1 fruit fly cellular context compared by ENCODE assay signal in the genomic region with DNA sequence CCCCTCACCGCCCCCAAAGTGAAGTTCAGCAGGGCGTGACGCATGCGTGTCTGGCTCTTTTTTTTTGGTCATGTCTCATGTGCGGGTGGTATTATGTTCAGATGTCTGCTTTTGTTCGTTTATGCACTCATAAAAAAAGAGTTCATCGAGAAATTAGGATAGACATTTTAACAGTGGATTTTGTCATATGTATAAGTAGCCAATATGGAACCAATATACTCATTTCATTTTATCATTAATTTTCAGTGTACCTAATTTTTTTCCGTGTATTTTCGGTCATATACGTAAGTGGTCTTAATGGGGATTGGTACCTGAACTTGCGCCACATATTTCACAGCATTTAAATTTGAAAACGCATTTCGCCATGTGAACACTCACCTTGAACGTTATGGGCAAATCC.
TF ChIP-seq lines count a peak whose summit lies in the region.

No protein-coding gene starts in this region.

TF ChIP-seq in whole organism, embryonic, 481 proteins besides CTCF, POLR2A, EP300 and RAD21 (continued from another document and continues in another):
- peak; percentile 68 for TF ChIP-seq tin (GFP tag; optimal IDR thresholded peaks at IDR 0.05; lab: Kevin White, UChicago)
- TF ChIP-seq prd (optimal IDR thresholded peaks at IDR 0.05; lab: Kevin White, UChicago) = no peak
- peak; percentile 65; the same call in 2 of the 3 replicates for TF ChIP-seq prd (GFP tag; IDR thresholded peaks at IDR 0.05; lab: Robert Waterston, UW)
- no peak for TF ChIP-seq YL-1 (GFP tag; optimal IDR thresholded peaks at IDR 0.05; lab: Kevin White, UChicago)
- no peak for TF ChIP-seq Mad (GFP tag; optimal IDR thresholded peaks at IDR 0.05; lab: Kevin White, UChicago)
- TF ChIP-seq Hr39 (optimal IDR thresholded peaks at IDR 0.05; lab: Kevin White, UChicago) = no peak
- peak; percentile 16 for TF ChIP-seq Dad (GFP tag; optimal IDR thresholded peaks at IDR 0.05; lab: Kevin White, UChicago)
- no peak for TF ChIP-seq Neu2 (GFP tag; optimal IDR thresholded peaks at IDR 0.05; lab: Kevin White, UChicago; ENCODE audit: borderline replicate concordance)
- TF ChIP-seq Atf3 (GFP tag; optimal IDR thresholded peaks at IDR 0.05; lab: Kevin White, UChicago) = no peak
- peak; percentile 4 for TF ChIP-seq Myb (GFP tag; optimal IDR thresholded peaks at IDR 0.05; lab: Kevin White, UChicago)
- peak; percentile 44 for TF ChIP-seq az2 (GFP tag; optimal IDR thresholded peaks at IDR 0.05; lab: Kevin White, UChicago)
- TF ChIP-seq CG4617 (GFP tag; optimal IDR thresholded peaks at IDR 0.05; lab: Kevin White, UChicago; ENCODE audit: borderline replicate concordance) = no peak
- TF ChIP-seq CG31365 (tag; optimal IDR thresholded peaks at IDR 0.05; lab: Kevin White, UChicago) = peak; percentile 15
- no peak for TF ChIP-seq tup (GFP tag; optimal IDR thresholded peaks at IDR 0.05; lab: Kevin White, UChicago)
- TF ChIP-seq gro (GFP tag; optimal IDR thresholded peaks at IDR 0.05; lab: Kevin White, UChicago) = no peak
- TF ChIP-seq B-H1 (GFP tag; IDR thresholded peaks at IDR 0.05; lab: Robert Waterston, UW) = peak; percentile 74
- peak; percentile 30 for TF ChIP-seq CG18476 (GFP tag; optimal IDR thresholded peaks at IDR 0.05; lab: Kevin White, UChicago)
- TF ChIP-seq ab (GFP tag; optimal IDR thresholded peaks at IDR 0.05; lab: Kevin White, UChicago) = no peak
- peak; percentile 7 for TF ChIP-seq shn (GFP tag; optimal IDR thresholded peaks at IDR 0.05; lab: Kevin White, UChicago)
- TF ChIP-seq CG4424 (GFP tag; optimal IDR thresholded peaks at IDR 0.05; lab: Kevin White, UChicago) = peak; percentile 66
- no peak for TF ChIP-seq Bgb (GFP tag; IDR thresholded peaks at IDR 0.05; lab: Robert Waterston, UW; ENCODE audit: partially characterized antibody)
- TF ChIP-seq Trl (optimal IDR thresholded peaks at IDR 0.05; lab: Kevin White, UChicago) = no peak
- TF ChIP-seq Trl (GFP tag; optimal IDR thresholded peaks at IDR 0.05; lab: Kevin White, UChicago) = peak; percentile 3
- TF ChIP-seq Blimp-1 (GFP tag; optimal IDR thresholded peaks at IDR 0.05; lab: Kevin White, UChicago) = peak; percentile 78
- no peak for TF ChIP-seq Sin3A (optimal IDR thresholded peaks at IDR 0.05; lab: Kevin White, UChicago)
- peak; percentile 67 for TF ChIP-seq Sox102F (GFP tag; optimal IDR thresholded peaks at IDR 0.05; lab: Kevin White, UChicago)
- peak; percentile 70 for TF ChIP-seq Spps (tag; optimal IDR thresholded peaks at IDR 0.05; lab: Kevin White, UChicago)
- TF ChIP-seq luna (GFP tag; optimal IDR thresholded peaks at IDR 0.05; lab: Kevin White, UChicago) = no peak
- no peak for TF ChIP-seq Atf-2 (GFP tag; optimal IDR thresholded peaks at IDR 0.05; lab: Kevin White, UChicago)
- TF ChIP-seq Lim3 (GFP tag; IDR thresholded peaks at IDR 0.05; lab: Robert Waterston, UW) = no peak
- no peak for TF ChIP-seq Tbp (GFP tag; optimal IDR thresholded peaks at IDR 0.05; lab: Kevin White, UChicago)
- TF ChIP-seq kah (GFP tag; optimal IDR thresholded peaks at IDR 0.05; lab: Kevin White, UChicago) = peak; percentile 25
- no peak for TF ChIP-seq Hey (tag; optimal IDR thresholded peaks at IDR 0.05; lab: Kevin White, UChicago)
- no peak for TF ChIP-seq CG7928 (GFP tag; optimal IDR thresholded peaks at IDR 0.05; lab: Kevin White, UChicago)
- peak; percentile 35 for TF ChIP-seq CG10209 (GFP tag; optimal IDR thresholded peaks at IDR 0.05; lab: Kevin White, UChicago)
- TF ChIP-seq CG2712 (tag; optimal IDR thresholded peaks at IDR 0.05; lab: Kevin White, UChicago) = peak; percentile 73
- TF ChIP-seq Eip74EF (GFP tag; optimal IDR thresholded peaks at IDR 0.05; lab: Kevin White, UChicago) = peak in 1 of 2 experiments; percentile 40
- no peak for TF ChIP-seq hkb (optimal IDR thresholded peaks at IDR 0.05; lab: Kevin White, UChicago)
- peak; percentile 89 for TF ChIP-seq hkb (GFP tag; IDR thresholded peaks at IDR 0.05; lab: Robert Waterston, UW)
- TF ChIP-seq gsb-n (tag; optimal IDR thresholded peaks at IDR 0.05; lab: Kevin White, UChicago) = peak; percentile 20
- peak; percentile 30; the same call in 1 of the 2 replicates for TF ChIP-seq onecut (GFP tag; IDR thresholded peaks at IDR 0.05; lab: Robert Waterston, UW)
- peak; percentile 29 for TF ChIP-seq CG12769 (tag; optimal IDR thresholded peaks at IDR 0.05; lab: Kevin White, UChicago)
- no peak for TF ChIP-seq Nf-YB (GFP tag; optimal IDR thresholded peaks at IDR 0.05; lab: Kevin White, UChicago)
- 0 out of 3 replicates have a peak, but pooled peaks have one; percentile 22 for TF ChIP-seq gce (GFP tag; IDR thresholded peaks at IDR 0.05; lab: Robert Waterston, UW)
- peak; percentile 33 for TF ChIP-seq Chrac-16 (GFP tag; optimal IDR thresholded peaks at IDR 0.05; lab: Kevin White, UChicago)
- TF ChIP-seq lov (optimal IDR thresholded peaks at IDR 0.05; lab: Kevin White, UChicago) = no peak
- TF ChIP-seq lov (GFP tag; IDR thresholded peaks at IDR 0.05; lab: Robert Waterston, UW) = peak; percentile 73; the same call in 1 of the 3 replicates
- TF ChIP-seq Lhr (GFP tag; optimal IDR thresholded peaks at IDR 0.05; lab: Kevin White, UChicago) = no peak
- peak; percentile 44 for TF ChIP-seq CG5180 (GFP tag; optimal IDR thresholded peaks at IDR 0.05; lab: Kevin White, UChicago)
- no peak for TF ChIP-seq pita (GFP tag; optimal IDR thresholded peaks at IDR 0.05; lab: Kevin White, UChicago)
- no peak for TF ChIP-seq pan (optimal IDR thresholded peaks at IDR 0.05; lab: Kevin White, UChicago)
- peak in 1 of 2 experiments; percentile 83 for TF ChIP-seq pan (GFP tag; optimal IDR thresholded peaks at IDR 0.05 in 1 of 2, IDR thresholded peaks at IDR 0.05 in 1 of 2)
- TF ChIP-seq CG8290 (GFP tag; optimal IDR thresholded peaks at IDR 0.05; lab: Kevin White, UChicago) = no peak
- TF ChIP-seq CG8290 (tag; optimal IDR thresholded peaks at IDR 0.05; lab: Kevin White, UChicago) = no peak
- no peak for TF ChIP-seq CG12236 (GFP tag; optimal IDR thresholded peaks at IDR 0.05; lab: Kevin White, UChicago)
- TF ChIP-seq CG17829 (tag; optimal IDR thresholded peaks at IDR 0.05; lab: Kevin White, UChicago) = peak; percentile 41
- TF ChIP-seq slou (GFP tag; optimal IDR thresholded peaks at IDR 0.05; lab: Kevin White, UChicago) = no peak
- TF ChIP-seq ap (GFP tag; IDR thresholded peaks at IDR 0.05; lab: Robert Waterston, UW) = peak; percentile 61
- peak; percentile 14 for TF ChIP-seq ewg (GFP tag; optimal IDR thresholded peaks at IDR 0.05; lab: Kevin White, UChicago)
- TF ChIP-seq CG11456 (GFP tag; IDR thresholded peaks at IDR 0.05; lab: Robert Waterston, UW) = peak; percentile 63; the same call in 1 of the 3 replicates
- peak; percentile 1 for TF ChIP-seq Mes4 (GFP tag; optimal IDR thresholded peaks at IDR 0.05; lab: Kevin White, UChicago)
- TF ChIP-seq CG11723 (GFP tag; optimal IDR thresholded peaks at IDR 0.05; lab: Kevin White, UChicago) = no peak
- TF ChIP-seq CG14050 (GFP tag; IDR thresholded peaks at IDR 0.05; lab: Robert Waterston, UW) = peak; percentile 61
- peak; percentile 68; the same call in 2 of the 3 replicates for TF ChIP-seq so (GFP tag; IDR thresholded peaks at IDR 0.05; lab: Robert Waterston, UW)
- no peak for TF ChIP-seq bbx (GFP tag; IDR thresholded peaks at IDR 0.05; lab: Robert Waterston, UW; ENCODE audit: partially characterized antibody)
- peak; percentile 55; the same call in 1 of the 2 replicates for TF ChIP-seq CG32767 (GFP tag; IDR thresholded peaks at IDR 0.05; lab: Robert Waterston, UW)
- peak; percentile 50 for TF ChIP-seq CG3847 (GFP tag; IDR thresholded peaks at IDR 0.05; lab: Robert Waterston, UW)
- TF ChIP-seq CG33557 (GFP tag; optimal IDR thresholded peaks at IDR 0.05; lab: Kevin White, UChicago) = peak; percentile 3
- TF ChIP-seq CG6683 (GFP tag; optimal IDR thresholded peaks at IDR 0.05; lab: Kevin White, UChicago) = no peak
- TF ChIP-seq ERR (GFP tag; optimal IDR thresholded peaks at IDR 0.05; lab: Kevin White, UChicago) = no peak
- TF ChIP-seq schlank (tag; optimal IDR thresholded peaks at IDR 0.05; lab: Kevin White, UChicago) = no peak
- TF ChIP-seq CG14014 (GFP tag; IDR thresholded peaks at IDR 0.05; lab: Robert Waterston, UW) = peak; percentile 72; the same call in 1 of the 2 replicates
- TF ChIP-seq CG10654 (GFP tag; optimal IDR thresholded peaks at IDR 0.05; lab: Kevin White, UChicago) = peak; percentile 49
- TF ChIP-seq ftz-f1 (GFP tag; optimal IDR thresholded peaks at IDR 0.05; lab: Kevin White, UChicago) = no peak
- TF ChIP-seq CG6791 (GFP tag; IDR thresholded peaks at IDR 0.05; lab: Robert Waterston, UW; ENCODE audit: partially characterized antibody) = no peak
- no peak for TF ChIP-seq jumu (GFP tag; optimal IDR thresholded peaks at IDR 0.05; lab: Kevin White, UChicago)
- peak; percentile 71 for TF ChIP-seq H2.0 (GFP tag; IDR thresholded peaks at IDR 0.05; lab: Robert Waterston, UW)
- peak; percentile 39 for TF ChIP-seq salm (tag; optimal IDR thresholded peaks at IDR 0.05; lab: Kevin White, UChicago)
- TF ChIP-seq CG8281 (tag; optimal IDR thresholded peaks at IDR 0.05; lab: Kevin White, UChicago) = peak; percentile 13
- no peak for TF ChIP-seq Kr (GFP tag; optimal IDR thresholded peaks at IDR 0.05; lab: Kevin White, UChicago)
- 0 out of 2 replicates have a peak, but pooled peaks have one; percentile 19 for TF ChIP-seq sens-2 (GFP tag; IDR thresholded peaks at IDR 0.05; lab: Robert Waterston, UW)
- TF ChIP-seq CG17359 (tag; optimal IDR thresholded peaks at IDR 0.05; lab: Kevin White, UChicago) = peak; percentile 84
- TF ChIP-seq knrl (GFP tag; IDR thresholded peaks at IDR 0.05; lab: Robert Waterston, UW; ENCODE audit: partially characterized antibody) = no peak
- TF ChIP-seq CG15514 (GFP tag; optimal IDR thresholded peaks at IDR 0.05; lab: Kevin White, UChicago) = peak; percentile 27
- TF ChIP-seq mam (GFP tag; optimal IDR thresholded peaks at IDR 0.05; lab: Kevin White, UChicago) = peak; percentile 54
- no peak for TF ChIP-seq CG6765 (GFP tag; optimal IDR thresholded peaks at IDR 0.05; lab: Kevin White, UChicago)
- no peak for TF ChIP-seq Deaf1 (tag; optimal IDR thresholded peaks at IDR 0.05; lab: Kevin White, UChicago)
- peak; percentile 52 for TF ChIP-seq D19A (tag; optimal IDR thresholded peaks at IDR 0.05; lab: Kevin White, UChicago)
- no peak for TF ChIP-seq Doc3 (GFP tag; IDR thresholded peaks at IDR 0.05; lab: Robert Waterston, UW; ENCODE audit: partially characterized antibody)
- no peak for TF ChIP-seq Usf (GFP tag; optimal IDR thresholded peaks at IDR 0.05; lab: Kevin White, UChicago)
- TF ChIP-seq CG12659 (GFP tag; optimal IDR thresholded peaks at IDR 0.05; lab: Kevin White, UChicago) = peak; percentile 7
- TF ChIP-seq Dip2 (GFP tag; IDR thresholded peaks at IDR 0.05; lab: Robert Waterston, UW) = no peak
- TF ChIP-seq da (GFP tag; optimal IDR thresholded peaks at IDR 0.05; lab: Kevin White, UChicago) = no peak
- peak; percentile 38 for TF ChIP-seq Six4 (GFP tag; optimal IDR thresholded peaks at IDR 0.05; lab: Kevin White, UChicago)
- peak; percentile 63 for TF ChIP-seq ssp (GFP tag; IDR thresholded peaks at IDR 0.05; lab: Robert Waterston, UW)
- no peak for TF ChIP-seq CG14860 (GFP tag; IDR thresholded peaks at IDR 0.05; lab: Robert Waterston, UW; ENCODE audit: partially characterized antibody)
- TF ChIP-seq GATAe (GFP tag; conservative IDR thresholded peaks at IDR 0.05; lab: Robert Waterston, UW) = no peak
- no peak for TF ChIP-seq CG4282 (GFP tag; optimal IDR thresholded peaks at IDR 0.05; lab: Kevin White, UChicago)
- peak; percentile 69; the same call in 1 of the 3 replicates for TF ChIP-seq CG2199 (GFP tag; IDR thresholded peaks at IDR 0.05; lab: Robert Waterston, UW)
- no peak for TF ChIP-seq CG13287 (GFP tag; IDR thresholded peaks at IDR 0.05; lab: Robert Waterston, UW; ENCODE audit: partially characterized antibody)
- TF ChIP-seq sob (GFP tag; IDR thresholded peaks at IDR 0.05; lab: Robert Waterston, UW) = peak; percentile 72
- no peak for TF ChIP-seq hbn (GFP tag; IDR thresholded peaks at IDR 0.05; lab: Robert Waterston, UW; ENCODE audit: partially characterized antibody)
- TF ChIP-seq CG15269 (tag; optimal IDR thresholded peaks at IDR 0.05; lab: Kevin White, UChicago) = peak; percentile 65
- peak; percentile 71 for TF ChIP-seq lab (GFP tag; optimal IDR thresholded peaks at IDR 0.05; lab: Kevin White, UChicago)
- peak; percentile 12 for TF ChIP-seq CG6813 (GFP tag; optimal IDR thresholded peaks at IDR 0.05; lab: Kevin White, UChicago)
- no peak for TF ChIP-seq CG2116 (GFP tag; optimal IDR thresholded peaks at IDR 0.05; lab: Kevin White, UChicago)
- peak; percentile 4 for TF ChIP-seq CG17802 (tag; optimal IDR thresholded peaks at IDR 0.05; lab: Kevin White, UChicago)
- peak; percentile 85 for TF ChIP-seq vvl (GFP tag; IDR thresholded peaks at IDR 0.05; lab: Robert Waterston, UW)
- TF ChIP-seq Oaz (GFP tag; IDR thresholded peaks at IDR 0.05; lab: Robert Waterston, UW) = peak; percentile 67
- no peak for TF ChIP-seq Pdp1 (GFP tag; optimal IDR thresholded peaks at IDR 0.05; lab: Kevin White, UChicago)
- TF ChIP-seq E2f1 (GFP tag; IDR thresholded peaks at IDR 0.05; lab: Robert Waterston, UW) = no peak
- peak; percentile 46; the same call in 1 of the 3 replicates for TF ChIP-seq ase (GFP tag; IDR thresholded peaks at IDR 0.05; lab: Robert Waterston, UW)
- no peak for TF ChIP-seq p53 (GFP tag; optimal IDR thresholded peaks at IDR 0.05; lab: Kevin White, UChicago)
- peak; percentile 31 for TF ChIP-seq CG1233 (GFP tag; optimal IDR thresholded peaks at IDR 0.05; lab: Kevin White, UChicago)
- 0 out of 2 replicates have a peak, but pooled peaks have one; percentile 30 for TF ChIP-seq CG7372 (GFP tag; IDR thresholded peaks at IDR 0.05; lab: Robert Waterston, UW)
- peak; percentile 50 for TF ChIP-seq CG2875 (GFP tag; optimal IDR thresholded peaks at IDR 0.05; lab: Kevin White, UChicago)
- TF ChIP-seq CG7987 (GFP tag; optimal IDR thresholded peaks at IDR 0.05; lab: Kevin White, UChicago) = peak; percentile 19
- TF ChIP-seq C15 (GFP tag; IDR thresholded peaks at IDR 0.05; lab: Robert Waterston, UW) = 0 out of 3 replicates have a peak, but pooled peaks have one; percentile 55
- peak; percentile 70; the same call in 2 of the 3 replicates for TF ChIP-seq ken (GFP tag; IDR thresholded peaks at IDR 0.05; lab: Robert Waterston, UW)
- TF ChIP-seq oc (tag; optimal IDR thresholded peaks at IDR 0.05; lab: Kevin White, UChicago) = peak; percentile 62
- TF ChIP-seq bab2 (GFP tag; optimal IDR thresholded peaks at IDR 0.05; lab: Kevin White, UChicago) = peak; percentile 75
- peak; percentile 49 for TF ChIP-seq CG6254 (GFP tag; optimal IDR thresholded peaks at IDR 0.05; lab: Kevin White, UChicago)
- no peak for TF ChIP-seq abd-A (tag; optimal IDR thresholded peaks at IDR 0.05; lab: Kevin White, UChicago)
- TF ChIP-seq dysf (GFP tag; IDR thresholded peaks at IDR 0.05; lab: Robert Waterston, UW) = peak; percentile 63
- TF ChIP-seq Nf-YC (tag; optimal IDR thresholded peaks at IDR 0.05; lab: Kevin White, UChicago) = no peak
- TF ChIP-seq Ssrp (tag; optimal IDR thresholded peaks at IDR 0.05; lab: Kevin White, UChicago) = peak; percentile 62
